Worm (Caenorhabditis elegans): ENCODE measurements around the gene rpl-9.
"Not testable (repeated sequence)": the region's sequence is repeated elsewhere in the genome, so short reads cannot be mapped to it uniquely, and the experiment has no call there.

DNA sequence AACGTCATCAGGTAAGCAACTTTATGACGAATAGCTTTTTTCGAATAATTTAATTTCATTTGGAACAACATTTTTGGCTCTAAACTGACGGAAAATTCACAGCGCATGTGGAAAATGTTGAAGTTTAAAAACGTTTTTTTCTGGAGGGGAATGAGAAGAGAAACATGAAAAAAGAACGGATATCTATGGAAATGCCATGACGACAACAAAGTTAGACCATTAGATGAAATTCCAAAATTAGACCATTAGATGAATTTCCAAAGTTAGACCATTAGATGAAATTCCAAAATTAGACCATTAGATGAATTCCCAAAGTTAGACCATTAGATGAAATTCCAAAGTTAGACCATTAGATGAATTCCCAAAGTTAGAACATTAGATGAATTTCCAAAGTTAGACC lies 21.9 kb upstream of the rpl-9 start, which contains the start of gene Y80D4G.2:
- TF ChIP-seq him-1, W03F9.2, dao-5 (tag; optimal IDR thresholded peaks at IDR 0.05): not testable (repeated sequence)

Data from whole organism, L4/young adult.